Fruit fly (Drosophila melanogaster): ENCODE measurements around the gene CG34355.

Gene CG34355

dm6 chr3R:23887096-23887421 is 83.4 kb downstream of the CG34355 start (continued):
- TF ChIP-seq exex (tag; optimal IDR thresholded peaks at IDR 0.05) (peak; percentile 34), CkIIα-i1 (GFP tag; IDR thresholded peaks at IDR 0.05) (no peak), gce (GFP tag; IDR thresholded peaks at IDR 0.05) (peak; percentile 78), CG2889 (GFP tag; IDR thresholded peaks at IDR 0.05) (peak; percentile 88), CG3407 (GFP tag; optimal IDR thresholded peaks at IDR 0.05) (peak; percentile 90), CG6854 (GFP tag; optimal IDR thresholded peaks at IDR 0.05) (peak; percentile 69), CG2875 (GFP tag; optimal IDR thresholded peaks at IDR 0.05) (peak; percentile 95), Kr (GFP tag; optimal IDR thresholded peaks at IDR 0.05) (no peak), Xrp1 (GFP tag; IDR thresholded peaks at IDR 0.05) (peak; percentile 98), CG15269 (tag; optimal IDR thresholded peaks at IDR 0.05) (peak; percentile 91), schlank (tag; optimal IDR thresholded peaks at IDR 0.05) (peak; percentile 32), ap (GFP tag; IDR thresholded peaks at IDR 0.05) (peak; percentile 90), cwo (GFP tag; optimal IDR thresholded peaks at IDR 0.05) (peak; percentile 71), gcm2 (GFP tag; optimal IDR thresholded peaks at IDR 0.05) (no peak), sob (GFP tag; IDR thresholded peaks at IDR 0.05) (peak; percentile 91), CG2199 (GFP tag; IDR thresholded peaks at IDR 0.05) (peak; percentile 47; the same call in 1 of the 3 replicates), rib (GFP tag; IDR thresholded peaks at IDR 0.05) (peak; percentile 51; the same call in 1 of the 2 replicates), CTCF (GFP tag; optimal IDR thresholded peaks at IDR 0.05) (peak; percentile 47), CG32772 (GFP tag; IDR thresholded peaks at IDR 0.05) (peak; percentile 92), Ravus (GFP tag; IDR thresholded peaks at IDR 0.05) (peak; percentile 56), CG2678 (tag; optimal IDR thresholded peaks at IDR 0.05) (peak; percentile 94), Doc3 (GFP tag; IDR thresholded peaks at IDR 0.05; ENCODE audit: partially characterized antibody) (no peak), Mad (GFP tag; optimal IDR thresholded peaks at IDR 0.05) (peak; percentile 45), dm (GFP tag; optimal IDR thresholded peaks at IDR 0.05) (peak; percentile 17), CG16815 (GFP tag; optimal IDR thresholded peaks at IDR 0.05) (peak; percentile 94), CG1603 (tag; optimal IDR thresholded peaks at IDR 0.05) (peak; percentile 79), gsb (GFP tag; IDR thresholded peaks at IDR 0.05) (peak; percentile 72), Lpt (GFP tag; optimal IDR thresholded peaks at IDR 0.05) (no peak), slou (GFP tag; optimal IDR thresholded peaks at IDR 0.05) (no peak), CG11723 (GFP tag; optimal IDR thresholded peaks at IDR 0.05) (peak; percentile 71), pan (optimal IDR thresholded peaks at IDR 0.05) (no peak), pan (GFP tag; optimal IDR thresholded peaks at IDR 0.05 in 1 of 2, IDR thresholded peaks at IDR 0.05 in 1 of 2) (peak in 1 of 2 experiments; percentile 90), CG11456 (GFP tag; IDR thresholded peaks at IDR 0.05) (peak; percentile 81), Lhr (GFP tag; optimal IDR thresholded peaks at IDR 0.05) (peak; percentile 86), wdn (GFP tag; IDR thresholded peaks at IDR 0.05) (peak; percentile 76), pzg (GFP tag; optimal IDR thresholded peaks at IDR 0.05) (no peak), Meics (GFP tag; optimal IDR thresholded peaks at IDR 0.05) (peak; percentile 68), CG15514 (GFP tag; optimal IDR thresholded peaks at IDR 0.05) (peak; percentile 58), CG13287 (GFP tag; IDR thresholded peaks at IDR 0.05; ENCODE audit: partially characterized antibody) (no peak), ac (GFP tag; optimal IDR thresholded peaks at IDR 0.05) (peak; percentile 84), cas (GFP tag; IDR thresholded peaks at IDR 0.05) (peak; percentile 23; the same call in 1 of the 2 replicates), CG9609 (GFP tag; optimal IDR thresholded peaks at IDR 0.05) (peak; percentile 35), unc-4 (GFP tag; IDR thresholded peaks at IDR 0.05; ENCODE audit: partially characterized antibody) (no peak), otp (GFP tag; IDR thresholded peaks at IDR 0.05) (peak; percentile 94), CG4730 (GFP tag; IDR thresholded peaks at IDR 0.05) (peak; percentile 89), CG8478 (optimal IDR thresholded peaks at IDR 0.05) (no peak), MTF-1 (GFP tag; optimal IDR thresholded peaks at IDR 0.05; ENCODE audit: borderline replicate concordance) (peak; percentile 89), CG31388 (GFP tag; optimal IDR thresholded peaks at IDR 0.05) (peak; percentile 79), CG1233 (GFP tag; optimal IDR thresholded peaks at IDR 0.05) (peak; percentile 93), scrt (GFP tag; optimal IDR thresholded peaks at IDR 0.05) (peak; percentile 79), cato (GFP tag; optimal IDR thresholded peaks at IDR 0.05; ENCODE audit: borderline replicate concordance) (peak; percentile 73), Dip3 (GFP tag; optimal IDR thresholded peaks at IDR 0.05) (no peak)

Measured in whole organism, embryonic.